Fruit fly (Drosophila melanogaster) whole organism, embryonic: ENCODE data around the gene Sf3b2.

ENCODE experiments used
- CG10431 ChIP-seq: fragments of 200-800 bp; sonication (Bioruptor generic); optimal IDR thresholded peaks from 3 replicates; lab custom pipeline; 2018; ENCODE audit warnings: missing biosample characterization, mild to moderate bottlenecking, missing genetic modification characterization
- CG13123 ChIP-seq: fragments of 200-800 bp; sonication (Bioruptor generic); optimal IDR thresholded peaks from 2 replicates; lab custom pipeline; 2016; ENCODE audit warnings: missing biosample characterization, missing genetic modification characterization
- CG13775 ChIP-seq: fragments of 200-800 bp; sonication (Bioruptor generic); optimal IDR thresholded peaks from 3 replicates; lab custom pipeline; 2017; ENCODE audit warnings: missing biosample characterization, mild to moderate bottlenecking, missing genetic modification characterization
- CG15601 ChIP-seq: fragments of 200-800 bp; sonication (Bioruptor generic); optimal IDR thresholded peaks from 3 replicates; lab custom pipeline; 2019; ENCODE audit warnings: missing biosample characterization, mild to moderate bottlenecking, missing genetic modification characterization, moderate library complexity
- CG1602 ChIP-seq: fragments of 200-800 bp; sonication (Bioruptor generic); optimal IDR thresholded peaks from 3 replicates; lab custom pipeline; 2016; ENCODE audit warnings: missing biosample characterization, missing genetic modification characterization
- CG1603 ChIP-seq: fragments of 200-800 bp; sonication (Bioruptor generic); optimal IDR thresholded peaks from 2 replicates; lab custom pipeline; 2019; ENCODE audit warnings: missing biosample characterization, mild to moderate bottlenecking, missing genetic modification characterization, moderate library complexity
- CG1647 ChIP-seq: fragments of 200-800 bp; sonication (Bioruptor generic); optimal IDR thresholded peaks from 3 replicates; lab custom pipeline; 2016; ENCODE audit warnings: missing biosample characterization, missing genetic modification characterization
- CG16813 ChIP-seq: fragments of 200-800 bp; sonication (Bioruptor generic); IDR thresholded peaks from 3 replicates; pipeline ENCODE4 v1.3.6; 2022; ENCODE audit warnings: missing biosample characterization, missing genetic modification characterization; ENCODE audit not compliant: partially characterized antibody
- CG17912 ChIP-seq: fragments of 200-800 bp; sonication (Bioruptor generic); optimal IDR thresholded peaks from 2 replicates; lab custom pipeline; 2018; ENCODE audit warnings: missing biosample characterization, mild to moderate bottlenecking, missing genetic modification characterization
- CG18619 ChIP-seq: fragments of 200-800 bp; sonication (Bioruptor generic); optimal IDR thresholded peaks from 3 replicates; lab custom pipeline; 2017; ENCODE audit warnings: missing biosample characterization, mild to moderate bottlenecking, missing genetic modification characterization
- CG2129 ChIP-seq: fragments of 200-800 bp; sonication (Bioruptor generic); IDR thresholded peaks from 2 replicates; pipeline ENCODE4 v1.3.6; 2022; ENCODE audit warnings: missing biosample characterization, missing genetic modification characterization; ENCODE audit not compliant: partially characterized antibody
- CG4404 ChIP-seq: fragments of 200-800 bp; sonication (Bioruptor generic); IDR thresholded peaks from 2 replicates; pipeline ENCODE4 v1.3.6; 2022; ENCODE audit warnings: missing biosample characterization, missing genetic modification characterization
- CG5245 ChIP-seq: fragments of 200-800 bp; sonication (Bioruptor generic); optimal IDR thresholded peaks from 3 replicates; lab custom pipeline; 2016; ENCODE audit warnings: missing biosample characterization, missing genetic modification characterization
- CG6654 ChIP-seq: fragments of 200-800 bp; sonication (Bioruptor generic); optimal IDR thresholded peaks from 2 replicates; lab custom pipeline; 2017; ENCODE audit warnings: missing biosample characterization, mild to moderate bottlenecking, missing genetic modification characterization
- CG8290 ChIP-seq, 3 experiments: fragments of 200-800 bp; sonication (Bioruptor generic); optimal IDR thresholded peaks; 2 replicates each; lab custom pipeline; 2016 to 2019; ENCODE audit warnings: missing biosample characterization in 3 of 3, missing genetic modification characterization in 3 of 3, mild to moderate bottlenecking in 2 of 3, moderate library complexity in 1 of 3
- D19B ChIP-seq: fragments of 200-800 bp; sonication (Bioruptor generic); optimal IDR thresholded peaks from 2 replicates; lab custom pipeline; 2017; ENCODE audit warnings: missing biosample characterization, mild to moderate bottlenecking, missing genetic modification characterization
- Dek ChIP-seq: fragments of 200-800 bp; sonication (Bioruptor generic); optimal IDR thresholded peaks from 3 replicates; lab custom pipeline; 2019; ENCODE audit warnings: missing biosample characterization, mild to moderate bottlenecking, missing genetic modification characterization, moderate library complexity
- Doc2 ChIP-seq: fragments of 200-800 bp; sonication (Bioruptor generic); IDR thresholded peaks from 2 replicates; pipeline ENCODE4 v1.3.6; 2022; ENCODE audit warnings: missing biosample characterization, missing genetic modification characterization
- Eip74EF ChIP-seq, 2 experiments: fragments of 200-800 bp in 1 of 2; fragments of >200 bp in 1 of 2; sonication (Bioruptor generic) in 1 of 2; optimal IDR thresholded peaks; 2 replicates each; lab custom pipeline; 2017 to 2019; ENCODE audit warnings: missing biosample characterization in 2 of 2, missing genetic modification characterization in 2 of 2, mild to moderate bottlenecking in 1 of 2, moderate library complexity in 1 of 2
- HLH4C ChIP-seq: fragments of 200-800 bp; sonication (Bioruptor generic); IDR thresholded peaks from 3 replicates; pipeline ENCODE4 v1.3.6; 2022; ENCODE audit warnings: missing biosample characterization, missing genetic modification characterization; ENCODE audit not compliant: partially characterized antibody
- HLHmδ ChIP-seq: fragments of 200-800 bp; sonication (Bioruptor generic); optimal IDR thresholded peaks from 2 replicates; lab custom pipeline; 2018; ENCODE audit warnings: missing biosample characterization, mild to moderate bottlenecking, missing genetic modification characterization, moderate library complexity
- Hmr ChIP-seq: fragments of 200-800 bp; sonication (Bioruptor generic); optimal IDR thresholded peaks from 3 replicates; lab custom pipeline; 2017; ENCODE audit warnings: mild to moderate bottlenecking, missing biosample characterization, missing genetic modification reagents, missing genetic modification characterization
- Lhr ChIP-seq: fragments of 200-800 bp; sonication (Bioruptor generic); optimal IDR thresholded peaks from 3 replicates; lab custom pipeline; 2017; ENCODE audit warnings: mild to moderate bottlenecking, missing biosample characterization, missing genetic modification reagents, missing genetic modification characterization
- Mrtf ChIP-seq: fragments of 200-800 bp; sonication (Bioruptor generic); IDR thresholded peaks from 3 replicates; pipeline ENCODE4 v1.3.6; 2022; ENCODE audit warnings: missing biosample characterization, missing genetic modification characterization
- Nf-YB ChIP-seq: fragments of 200-800 bp; sonication (Bioruptor generic); optimal IDR thresholded peaks from 3 replicates; lab custom pipeline; 2019; ENCODE audit warnings: missing biosample characterization, mild to moderate bottlenecking, missing genetic modification characterization, moderate library complexity
- Nf-YC ChIP-seq: fragments of 200-800 bp; optimal IDR thresholded peaks from 3 replicates; lab custom pipeline; 2019; ENCODE audit warnings: missing biosample characterization, mild to moderate bottlenecking, missing genetic modification characterization, moderate library complexity
- ap ChIP-seq: fragments of 200-800 bp; sonication (Bioruptor generic); IDR thresholded peaks from 2 replicates; pipeline ENCODE4 v1.3.6; 2022; ENCODE audit warnings: missing biosample characterization, missing genetic modification characterization
- az2 ChIP-seq: fragments of 200-800 bp; sonication (Bioruptor generic); optimal IDR thresholded peaks from 3 replicates; lab custom pipeline; 2016; ENCODE audit warnings: missing biosample characterization, missing genetic modification characterization
- bowl ChIP-seq: fragments of 200-800 bp; sonication (Bioruptor generic); IDR thresholded peaks from 2 replicates; pipeline ENCODE4 v1.3.6; 2022; ENCODE audit warnings: missing biosample characterization, missing genetic modification characterization
- chm ChIP-seq: fragments of 200-800 bp; sonication (Bioruptor generic); IDR thresholded peaks from 2 replicates; pipeline ENCODE4 v1.3.6; 2022; ENCODE audit warnings: missing biosample characterization, missing genetic modification characterization
- dan ChIP-seq: fragments of 200-800 bp; sonication (Bioruptor generic); IDR thresholded peaks from 2 replicates; pipeline ENCODE4 v1.3.6; 2022; ENCODE audit warnings: missing biosample characterization, missing genetic modification characterization
- dysf ChIP-seq: fragments of 200-800 bp; sonication (Bioruptor generic); IDR thresholded peaks from 3 replicates; pipeline ENCODE4 v1.3.6; 2022; ENCODE audit warnings: missing biosample characterization, missing genetic modification characterization
- eve ChIP-seq, 2 experiments: fragments of >200 bp; optimal IDR thresholded peaks; 2 replicates each; lab custom pipeline; 2017; ENCODE audit warnings: missing biosample characterization in 2 of 2, missing genetic modification characterization in 2 of 2
- fd102C ChIP-seq: fragments of 200-800 bp; sonication (Bioruptor generic); optimal IDR thresholded peaks from 2 replicates; lab custom pipeline; 2018; ENCODE audit warnings: missing biosample characterization, mild to moderate bottlenecking, missing genetic modification characterization, moderate library complexity
- gcm ChIP-seq: fragments of 200-800 bp; sonication (Bioruptor generic); optimal IDR thresholded peaks from 2 replicates; lab custom pipeline; 2019; ENCODE audit warnings: missing biosample characterization, mild to moderate bottlenecking, missing genetic modification characterization, moderate library complexity
- p53 ChIP-seq: fragments of 200-800 bp; sonication (Bioruptor generic); optimal IDR thresholded peaks from 2 replicates; lab custom pipeline; 2016; ENCODE audit warnings: missing biosample characterization, missing genetic modification characterization
- pita ChIP-seq: fragments of 200-800 bp; sonication (Bioruptor generic); optimal IDR thresholded peaks from 2 replicates; lab custom pipeline; 2017; ENCODE audit warnings: missing biosample characterization, mild to moderate bottlenecking, missing genetic modification characterization
- pum ChIP-seq: fragments of 200-800 bp; sonication (Bioruptor generic); optimal IDR thresholded peaks from 2 replicates; lab custom pipeline; 2016; ENCODE audit warnings: missing biosample characterization, missing genetic modification characterization
- sna ChIP-seq: fragments of 200-800 bp; sonication (Bioruptor generic); IDR thresholded peaks from 2 replicates; pipeline ENCODE4 v1.3.6; 2022; ENCODE audit warnings: missing biosample characterization, missing genetic modification characterization; ENCODE audit not compliant: partially characterized antibody
- stc ChIP-seq: fragments of 200-800 bp; sonication (Bioruptor generic); IDR thresholded peaks from 2 replicates; pipeline ENCODE4 v1.3.6; 2022; ENCODE audit warnings: missing biosample characterization, missing genetic modification characterization
- stwl ChIP-seq: fragments of 200-800 bp; sonication (Bioruptor generic); optimal IDR thresholded peaks from 3 replicates; lab custom pipeline; 2018; ENCODE audit warnings: missing biosample characterization, mild to moderate bottlenecking, missing genetic modification characterization, moderate library complexity
- wdn ChIP-seq: fragments of 200-800 bp; sonication (Bioruptor generic); IDR thresholded peaks from 2 replicates; pipeline ENCODE4 v1.3.6; 2022; ENCODE audit warnings: missing biosample characterization, missing genetic modification characterization

Gene Sf3b2

DNA sequence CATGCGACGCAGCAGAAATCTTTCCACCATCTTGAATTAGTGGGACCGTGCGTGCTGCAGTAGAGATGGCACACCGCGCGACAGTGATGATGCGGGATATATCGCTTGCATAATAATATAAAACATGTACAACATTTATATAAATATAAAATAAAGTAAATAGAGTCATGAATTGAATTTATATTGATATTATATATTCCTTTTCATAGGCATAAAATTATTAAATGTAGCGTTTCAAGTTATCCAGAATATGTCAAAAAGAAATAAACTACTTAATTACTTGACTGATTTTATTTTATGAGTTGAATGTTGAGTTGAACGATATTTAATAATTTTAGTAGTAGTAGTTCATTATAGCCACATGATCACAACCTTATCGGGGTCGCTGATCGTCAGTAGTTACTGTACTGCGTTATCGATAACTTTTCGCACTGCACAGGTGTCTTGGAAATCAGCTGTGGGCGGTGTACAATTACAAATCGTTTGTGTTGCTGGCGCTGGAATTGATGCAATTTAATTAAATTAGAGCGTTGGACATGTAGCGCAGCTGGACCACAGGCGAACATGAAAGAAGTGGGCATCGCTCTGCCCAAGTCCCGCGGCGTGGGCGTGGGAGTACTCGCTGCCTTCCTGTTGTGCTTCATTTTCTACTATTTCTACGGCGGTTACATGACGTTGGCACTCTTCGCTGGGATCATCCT, 41.1 kb downstream of the Sf3b2 start, which contains the start of the genes Chd1 and Bem46 (continued):
- TF ChIP-seq p53 (GFP tag; lab: Kevin White, UChicago): no peak
- no peak for TF ChIP-seq HLHmδ (GFP tag; lab: Kevin White, UChicago)
- TF ChIP-seq CG13123 (GFP tag; lab: Kevin White, UChicago): peak; percentile 78
- TF ChIP-seq CG1647 (GFP tag; lab: Kevin White, UChicago): peak; percentile 41
- peak; percentile 74 for TF ChIP-seq CG5245 (GFP tag; lab: Kevin White, UChicago)
- TF ChIP-seq az2 (GFP tag; lab: Kevin White, UChicago): peak; percentile 88
- TF ChIP-seq eve (GFP tag; optimal IDR thresholded peaks at IDR 0.05; lab: Kevin White, UChicago): no peak
- TF ChIP-seq D19B: no peak
- peak; percentile 88 for TF ChIP-seq CG18619
- TF ChIP-seq CG6654: peak; percentile 68
- TF ChIP-seq dysf (GFP tag; lab: Robert Waterston, UW): peak; percentile 88
- peak; percentile 35; the same call in 1 of the 2 replicates for TF ChIP-seq stc (GFP tag; lab: Robert Waterston, UW)
- peak; percentile 66 for TF ChIP-seq wdn (GFP tag; lab: Robert Waterston, UW)
- TF ChIP-seq bowl (GFP tag; lab: Robert Waterston, UW): no peak
- peak; percentile 67 for TF ChIP-seq Nf-YB
- no peak for TF ChIP-seq Lhr (GFP tag; lab: Kevin White, UChicago)
- peak; percentile 18 for TF ChIP-seq stwl (tag; lab: Kevin White, UChicago)
- TF ChIP-seq CG15601 (tag; lab: Kevin White, UChicago): no peak
- peak; percentile 79; the same call in 2 of the 3 replicates for TF ChIP-seq Mrtf (GFP tag; lab: Robert Waterston, UW)
- TF ChIP-seq CG8290 (GFP tag; optimal IDR thresholded peaks at IDR 0.05; lab: Kevin White, UChicago): peak; percentile 55
- no peak for TF ChIP-seq CG8290 (tag; optimal IDR thresholded peaks at IDR 0.05; lab: Kevin White, UChicago)
- peak; percentile 54 for TF ChIP-seq CG17912 (GFP tag; lab: Kevin White, UChicago)
- no peak for TF ChIP-seq Hmr (GFP tag; lab: Kevin White, UChicago)
- peak; percentile 82 for TF ChIP-seq gcm
- TF ChIP-seq CG1602 (GFP tag; lab: Kevin White, UChicago): peak; percentile 88
- TF ChIP-seq CG2129: no peak
- peak; percentile 72 for TF ChIP-seq CG1603 (tag; lab: Kevin White, UChicago)
- no peak for TF ChIP-seq pita (GFP tag; lab: Kevin White, UChicago)
- TF ChIP-seq dan (GFP tag; lab: Robert Waterston, UW): no peak
- peak; percentile 74; the same call in 1 of the 2 replicates for TF ChIP-seq ap
- peak; percentile 87 for TF ChIP-seq Dek
- TF ChIP-seq fd102C: no peak
- TF ChIP-seq CG10431 (GFP tag; lab: Kevin White, UChicago): peak; percentile 70
- peak; percentile 83 for TF ChIP-seq Nf-YC (tag; lab: Kevin White, UChicago)
- no peak for TF ChIP-seq HLH4C (GFP tag; lab: Robert Waterston, UW)
- peak; percentile 72 for TF ChIP-seq pum (GFP tag; lab: Kevin White, UChicago)
- no peak for TF ChIP-seq Eip74EF (GFP tag; optimal IDR thresholded peaks at IDR 0.05; lab: Kevin White, UChicago)
- TF ChIP-seq CG4404: peak; percentile 79
- TF ChIP-seq CG13775 (GFP tag; lab: Kevin White, UChicago): peak; percentile 92
- peak; percentile 67 for TF ChIP-seq chm (GFP tag; lab: Robert Waterston, UW)
- no peak for TF ChIP-seq sna (GFP tag; lab: Robert Waterston, UW)
- TF ChIP-seq CG16813 (GFP tag; lab: Robert Waterston, UW): peak; percentile 27; the same call in 1 of the 3 replicates
- TF ChIP-seq Doc2: 0 out of 2 replicates have a peak, but pooled peaks have one; percentile 60
